Comparison of ENCODE assay signal across 1 worm cellular context in the genomic region with DNA sequence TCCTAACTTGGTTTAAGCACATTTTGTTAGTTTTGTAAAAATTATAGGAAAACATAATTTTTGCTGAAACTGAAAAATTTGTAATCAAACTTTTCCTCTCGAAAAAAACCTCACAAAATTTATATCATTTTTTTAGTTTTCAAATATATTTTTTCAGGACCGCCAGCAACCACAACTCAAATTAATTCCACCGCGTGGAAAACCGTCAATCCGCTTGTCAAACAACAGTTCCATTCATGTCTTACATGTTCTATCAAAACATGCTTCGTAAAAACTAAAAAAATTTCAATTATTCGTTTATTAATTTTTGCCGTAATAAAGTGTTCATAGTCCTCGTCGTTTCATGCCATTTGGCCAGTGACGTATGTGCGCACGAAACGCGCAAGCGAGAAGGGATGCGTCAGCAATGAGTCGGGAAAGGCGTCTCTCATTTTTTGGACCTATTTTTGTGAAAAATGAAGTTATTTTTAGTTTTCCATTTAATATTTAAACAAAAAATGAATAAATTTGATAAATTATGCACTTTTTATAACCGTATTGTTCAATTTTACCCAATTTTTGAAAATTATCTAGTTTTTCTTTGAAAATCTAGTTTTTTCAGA.
TF ChIP-seq lines count a peak whose summit lies in the region.

ucr-2.2 (plus strand) TSS at position 602 of the 602 bp plus-strand sequence.

TF ChIP-seq in whole organism, L4 larva, 104 proteins besides CTCF, POLR2A, EP300 and RAD21 (continued from another document):
- TF ChIP-seq dpl-1 (GFP tag; optimal IDR thresholded peaks at IDR 0.05; lab: Kevin White, UChicago) (peak; percentile 83), mes-2 (tag; optimal IDR thresholded peaks at IDR 0.05; lab: Kevin White, UChicago; ENCODE audit: poor library complexity, severe bottlenecking) (peak; percentile 91), F49E8.2 (tag; optimal IDR thresholded peaks at IDR 0.05; lab: Kevin White, UChicago; ENCODE audit: borderline replicate concordance) (no peak), spr-1 (tag; optimal IDR thresholded peaks at IDR 0.05; lab: Kevin White, UChicago) (peak; percentile 72), Y105C5A.15 (GFP tag; IDR thresholded peaks at IDR 0.05; lab: Robert Waterston, UW) (no peak), F44E2.7 (GFP tag; IDR thresholded peaks at IDR 0.05; lab: Robert Waterston, UW) (no peak), lin-13 (GFP tag; optimal IDR thresholded peaks at IDR 0.05; lab: Kevin White, UChicago) (peak; percentile 61), ceh-32 (tag; optimal IDR thresholded peaks at IDR 0.05; lab: Kevin White, UChicago; ENCODE audit: poor library complexity) (no peak), set-16 (GFP tag; IDR thresholded peaks at IDR 0.05; lab: Robert Waterston, UW) (no peak), F26F4.8 (GFP tag; conservative IDR thresholded peaks at IDR 0.05; lab: Robert Waterston, UW) (no peak), nhr-102 (tag; optimal IDR thresholded peaks at IDR 0.05; lab: Kevin White, UChicago) (peak; percentile 84), pha-4 (GFP tag; IDR thresholded peaks at IDR 0.05; lab: Robert Waterston, UW) (no peak), pha-4 (tag; optimal IDR thresholded peaks at IDR 0.05; lab: Kevin White, UChicago) (no peak), tra-1 (GFP tag; IDR thresholded peaks at IDR 0.05; lab: Robert Waterston, UW) (peak; percentile 62; the same call in 1 of the 2 replicates), unc-130 (GFP tag; optimal IDR thresholded peaks at IDR 0.05; lab: Kevin White, UChicago) (no peak), ctbp-1 (GFP tag; IDR thresholded peaks at IDR 0.05; lab: Robert Waterston, UW) (peak; percentile 79), skn-1 (tag; optimal IDR thresholded peaks at IDR 0.05; lab: Kevin White, UChicago) (no peak), lin-15B (tag; optimal IDR thresholded peaks at IDR 0.05; lab: Kevin White, UChicago) (no peak), ceh-28 (tag; optimal IDR thresholded peaks at IDR 0.05; lab: Kevin White, UChicago) (no peak), nhr-111 (GFP tag; optimal IDR thresholded peaks at IDR 0.05; lab: Kevin White, UChicago) (no peak), sdz-12 (GFP tag; optimal IDR thresholded peaks at IDR 0.05; lab: Kevin White, UChicago) (no peak), nhr-6 (tag; optimal IDR thresholded peaks at IDR 0.05; lab: Kevin White, UChicago) (peak; percentile 88), daf-16 (GFP tag; optimal IDR thresholded peaks at IDR 0.05; lab: Kevin White, UChicago) (no peak), daf-16 (tag; optimal IDR thresholded peaks at IDR 0.05; lab: Kevin White, UChicago) (peak; percentile 75), mxl-3 (GFP tag; optimal IDR thresholded peaks at IDR 0.05; lab: Kevin White, UChicago) (peak; percentile 74), saeg-2 (GFP tag; IDR thresholded peaks at IDR 0.05; lab: Robert Waterston, UW) (peak; percentile 28; the same call in 1 of the 2 replicates), snpc-1.2 (GFP tag; IDR thresholded peaks at IDR 0.05; lab: Robert Waterston, UW) (no peak), zag-1 (tag; optimal IDR thresholded peaks at IDR 0.05; lab: Kevin White, UChicago) (no peak), lin-39 (tag; optimal IDR thresholded peaks at IDR 0.05; lab: Kevin White, UChicago) (no peak)
